Worm (Caenorhabditis elegans) whole organism, young adult: ENCODE data around the gene nlp-48.

Experiments used
- Y67H2A.10 ChIP-seq: fragments of 200-800 bp; sonication (Bioruptor generic); conservative IDR thresholded peaks from 2 replicates; pipeline ENCODE4 v1.3.6; 2022; ENCODE audit warnings: missing genetic modification reagents, missing genetic modification characterization, missing compliant biosample characterization
- unc-62 ChIP-seq: fragments of 150-350 bp; optimal IDR thresholded peaks from 2 replicates; lab custom pipeline; 2014; ENCODE audit warnings: missing biosample characterization, missing genetic modification reagents, missing genetic modification characterization

- TF ChIP-seq unc-62 (GFP tag; lab: Kevin White, UChicago) (no peak), Y67H2A.10 (GFP tag; lab: Robert Waterston, UW) (no peak)
These were observed 41.9 kb downstream of the nlp-48 start, which contains the start of gene K04H4.5 for ce11 chrIII:9359060-9359459.
